Fruit fly (Drosophila melanogaster) whole organism, prepupa: ENCODE data around the gene CG6126.

Experiments
- Blimp-1 ChIP-seq: fragments of 200-800 bp; sonication (Bioruptor generic); optimal IDR thresholded peaks from 3 replicates; lab custom pipeline; 2017; ENCODE audit warnings: missing biosample characterization, missing genetic modification characterization, mild to moderate bottlenecking, moderate library complexity, missing genetic modification reagents
- CG10669 ChIP-seq: fragments of 200-800 bp; sonication (Bioruptor generic); optimal IDR thresholded peaks from 3 replicates; lab custom pipeline; 2018; ENCODE audit warnings: missing biosample characterization, mild to moderate bottlenecking, missing genetic modification characterization, moderate library complexity
- CG11294 ChIP-seq: fragments of 200-800 bp; sonication (Bioruptor generic); IDR thresholded peaks from 2 replicates; pipeline ENCODE4 v1.3.6; 2022; ENCODE audit warnings: missing biosample characterization, missing genetic modification characterization
- CG11762 ChIP-seq: fragments of 200-800 bp; sonication (Bioruptor generic); optimal IDR thresholded peaks from 3 replicates; lab custom pipeline; 2016; ENCODE audit warnings: missing biosample characterization, missing genetic modification characterization; ENCODE audit not compliant: insufficient read depth
- CG11902 ChIP-seq: fragments of 200-800 bp; sonication (Bioruptor generic); optimal IDR thresholded peaks from 3 replicates; lab custom pipeline; 2016; ENCODE audit warnings: missing biosample characterization, missing genetic modification characterization
- CG15336 ChIP-seq: fragments of 200-800 bp; sonication (Bioruptor generic); IDR thresholded peaks from 2 replicates; pipeline ENCODE4 v1.3.6; 2022; ENCODE audit warnings: missing biosample characterization, missing genetic modification characterization
- CG1621 ChIP-seq: fragments of 200-800 bp; sonication (Bioruptor generic); optimal IDR thresholded peaks from 3 replicates; lab custom pipeline; 2018; ENCODE audit warnings: missing biosample characterization, mild to moderate bottlenecking, missing genetic modification characterization
- CG16779 ChIP-seq: fragments of 200-800 bp; sonication (Bioruptor generic); optimal IDR thresholded peaks from 3 replicates; lab custom pipeline; 2017; ENCODE audit warnings: missing biosample characterization, mild to moderate bottlenecking, missing genetic modification characterization
- CG3032 ChIP-seq: fragments of 200-800 bp; optimal IDR thresholded peaks from 2 replicates; lab custom pipeline; 2019; ENCODE audit warnings: missing biosample characterization, mild to moderate bottlenecking, missing genetic modification characterization, moderate library complexity
- CG31627 ChIP-seq: fragments of 200-800 bp; sonication (Bioruptor generic); optimal IDR thresholded peaks from 3 replicates; lab custom pipeline; 2016; ENCODE audit warnings: missing biosample characterization, missing genetic modification characterization
- CG32006 ChIP-seq: fragments of 200-800 bp; sonication (Bioruptor generic); optimal IDR thresholded peaks from 3 replicates; lab custom pipeline; 2017; ENCODE audit warnings: missing biosample characterization, mild to moderate bottlenecking, missing genetic modification characterization
- CG34406 ChIP-seq: fragments of 200-800 bp; sonication (Bioruptor generic); optimal IDR thresholded peaks from 3 replicates; lab custom pipeline; 2016; ENCODE audit warnings: missing biosample characterization, missing genetic modification characterization
- CG6163 ChIP-seq: fragments of 200-800 bp; sonication (Bioruptor generic); IDR thresholded peaks from 3 replicates; pipeline ENCODE4 v1.3.6; 2022; ENCODE audit warnings: missing biosample characterization, missing genetic modification characterization
- CG6276 ChIP-seq: fragments of 200-800 bp; sonication (Bioruptor generic); optimal IDR thresholded peaks from 2 replicates; lab custom pipeline; 2017; ENCODE audit warnings: missing biosample characterization, mild to moderate bottlenecking, missing genetic modification characterization
- CG6792 ChIP-seq: fragments of 200-800 bp; sonication (Bioruptor generic); optimal IDR thresholded peaks from 3 replicates; lab custom pipeline; 2016; ENCODE audit warnings: missing biosample characterization, missing genetic modification characterization
- CG6808 ChIP-seq: fragments of 200-800 bp; sonication (Bioruptor generic); optimal IDR thresholded peaks from 3 replicates; lab custom pipeline; 2017; ENCODE audit warnings: missing biosample characterization, missing genetic modification characterization, mild to moderate bottlenecking, moderate library complexity, missing genetic modification reagents
- CG7368 ChIP-seq: fragments of 200-800 bp; sonication (Bioruptor generic); optimal IDR thresholded peaks from 3 replicates; lab custom pipeline; 2016; ENCODE audit warnings: missing biosample characterization, missing genetic modification characterization
- CG8319 ChIP-seq: fragments of 200-800 bp; sonication (Bioruptor generic); optimal IDR thresholded peaks from 3 replicates; lab custom pipeline; 2016; ENCODE audit warnings: missing biosample characterization, missing genetic modification characterization
- CG8632 ChIP-seq: fragments of 200-800 bp; sonication (Bioruptor generic); optimal IDR thresholded peaks from 3 replicates; lab custom pipeline; 2016; ENCODE audit warnings: missing biosample characterization, missing genetic modification characterization
- CG9139 ChIP-seq: fragments of 200-800 bp; sonication (Bioruptor generic); optimal IDR thresholded peaks from 3 replicates; lab custom pipeline; 2017; ENCODE audit warnings: missing biosample characterization, mild to moderate bottlenecking, missing genetic modification characterization
- Eip75B ChIP-seq: fragments of 200-800 bp; sonication (Bioruptor generic); optimal IDR thresholded peaks from 3 replicates; lab custom pipeline; 2016; ENCODE audit warnings: missing biosample characterization, missing genetic modification characterization
- Eip78C ChIP-seq: fragments of 200-800 bp; sonication (Bioruptor generic); peaks from one replicate; lab custom pipeline; 2016; ENCODE audit warnings: missing biosample characterization, missing genetic modification characterization
- Ets21C ChIP-seq: fragments of 200-800 bp; sonication (Bioruptor generic); optimal IDR thresholded peaks from 3 replicates; lab custom pipeline; 2016; ENCODE audit warnings: missing biosample characterization, missing genetic modification characterization
- Ets96B ChIP-seq: fragments of 200-800 bp; optimal IDR thresholded peaks from 2 replicates; lab custom pipeline; 2019; ENCODE audit warnings: missing biosample characterization, mild to moderate bottlenecking, missing genetic modification characterization, moderate library complexity
- Hr38 ChIP-seq: sonication (Bioruptor generic); optimal IDR thresholded peaks from 2 replicates; lab custom pipeline; 2016; ENCODE audit warnings: missing biosample characterization, missing genetic modification characterization
- Hr39 ChIP-seq: fragments of 200-800 bp; sonication (Bioruptor generic); optimal IDR thresholded peaks from 2 replicates; lab custom pipeline; 2016; ENCODE audit warnings: missing biosample characterization, missing genetic modification characterization
- Hr4 ChIP-seq: fragments of 200-800 bp; sonication (Bioruptor generic); optimal IDR thresholded peaks from 3 replicates; lab custom pipeline; 2016; ENCODE audit warnings: missing biosample characterization, missing genetic modification characterization
- Lpt ChIP-seq: fragments of 200-800 bp; sonication (Bioruptor generic); optimal IDR thresholded peaks from 3 replicates; lab custom pipeline; 2016; ENCODE audit warnings: missing biosample characterization, missing genetic modification characterization
- Met ChIP-seq: fragments of 200-800 bp; sonication (Bioruptor generic); optimal IDR thresholded peaks from 3 replicates; lab custom pipeline; 2016; ENCODE audit warnings: missing biosample characterization, missing genetic modification characterization
- OdsH ChIP-seq: fragments of 200-800 bp; sonication (Bioruptor generic); optimal IDR thresholded peaks from 3 replicates; lab custom pipeline; 2016; ENCODE audit warnings: missing biosample characterization, missing genetic modification characterization
- Sox102F ChIP-seq: fragments of 200-800 bp; sonication (Bioruptor generic); optimal IDR thresholded peaks from 2 replicates; lab custom pipeline; 2016; ENCODE audit warnings: missing biosample characterization, mild to moderate bottlenecking, missing genetic modification characterization
- achi ChIP-seq: fragments of 200-800 bp; sonication (Bioruptor generic); optimal IDR thresholded peaks from 3 replicates; lab custom pipeline; 2016; ENCODE audit warnings: missing biosample characterization, missing genetic modification characterization
- cyc ChIP-seq: fragments of 200-800 bp; sonication (Bioruptor generic); optimal IDR thresholded peaks from 3 replicates; lab custom pipeline; 2016; ENCODE audit warnings: missing biosample characterization, missing genetic modification characterization
- dac ChIP-seq: fragments of 200-800 bp; sonication (Bioruptor generic); optimal IDR thresholded peaks from 2 replicates; lab custom pipeline; 2017; ENCODE audit warnings: missing biosample characterization, mild to moderate bottlenecking, missing genetic modification characterization
- dsx ChIP-seq: fragments of 200-800 bp; optimal IDR thresholded peaks from 3 replicates; lab custom pipeline; 2019; ENCODE audit warnings: missing biosample characterization, mild to moderate bottlenecking, missing genetic modification characterization, moderate library complexity; ENCODE audit not compliant: poor library complexity, severe bottlenecking
- eg ChIP-seq: fragments of 200-800 bp; sonication (Bioruptor generic); IDR thresholded peaks from 3 replicates; pipeline ENCODE4 v1.3.6; 2022; ENCODE audit warnings: missing biosample characterization, missing genetic modification characterization
- esn ChIP-seq: fragments of 200-800 bp; sonication (Bioruptor generic); optimal IDR thresholded peaks from 2 replicates; lab custom pipeline; 2016; ENCODE audit warnings: missing biosample characterization, mild to moderate bottlenecking, missing genetic modification characterization, moderate library complexity
- fd59A ChIP-seq: fragments of 200-800 bp; sonication (Bioruptor generic); optimal IDR thresholded peaks from 2 replicates; lab custom pipeline; 2017; ENCODE audit warnings: missing biosample characterization, mild to moderate bottlenecking, missing genetic modification characterization, missing genetic modification reagents
- fd85E ChIP-seq: fragments of 200-800 bp; sonication (Bioruptor generic); optimal IDR thresholded peaks from 3 replicates; lab custom pipeline; 2016; ENCODE audit warnings: missing biosample characterization, missing genetic modification characterization
- lz ChIP-seq: fragments of 200-800 bp; sonication (Bioruptor generic); optimal IDR thresholded peaks from 3 replicates; lab custom pipeline; 2016; ENCODE audit warnings: missing biosample characterization, missing genetic modification characterization
- net ChIP-seq: fragments of 200-800 bp; sonication (Bioruptor generic); optimal IDR thresholded peaks from 3 replicates; lab custom pipeline; 2016; ENCODE audit warnings: missing biosample characterization, missing genetic modification characterization
- pdm3 ChIP-seq: fragments of 200-800 bp; sonication (Bioruptor generic); optimal IDR thresholded peaks from 3 replicates; lab custom pipeline; 2016; ENCODE audit warnings: missing biosample characterization, missing genetic modification characterization
- salr ChIP-seq, 2 experiments: fragments of 200-800 bp; sonication (Bioruptor generic); optimal IDR thresholded peaks; 3 replicates each; lab custom pipeline; 2016 to 2018; ENCODE audit warnings: missing biosample characterization in 2 of 2, missing genetic modification characterization in 2 of 2, mild to moderate bottlenecking in 1 of 2
- spab ChIP-seq: fragments of 200-800 bp; sonication (Bioruptor generic); optimal IDR thresholded peaks from 2 replicates; lab custom pipeline; 2017; ENCODE audit warnings: missing biosample characterization, mild to moderate bottlenecking, missing genetic modification characterization, missing genetic modification reagents
- ss ChIP-seq, 2 experiments: fragments of 200-800 bp; sonication (Bioruptor generic); optimal IDR thresholded peaks; 2 replicates in 1 of 2; 3 replicates in 1 of 2; lab custom pipeline; 2017 to 2018; ENCODE audit warnings: mild to moderate bottlenecking in 2 of 2, missing biosample characterization in 2 of 2, missing genetic modification characterization in 2 of 2, moderate library complexity in 1 of 2
- svp ChIP-seq: fragments of 200-800 bp; sonication (Bioruptor generic); peaks from one replicate; lab custom pipeline; 2016; ENCODE audit warnings: missing biosample characterization, missing genetic modification characterization

CG6126 gene

DNA sequence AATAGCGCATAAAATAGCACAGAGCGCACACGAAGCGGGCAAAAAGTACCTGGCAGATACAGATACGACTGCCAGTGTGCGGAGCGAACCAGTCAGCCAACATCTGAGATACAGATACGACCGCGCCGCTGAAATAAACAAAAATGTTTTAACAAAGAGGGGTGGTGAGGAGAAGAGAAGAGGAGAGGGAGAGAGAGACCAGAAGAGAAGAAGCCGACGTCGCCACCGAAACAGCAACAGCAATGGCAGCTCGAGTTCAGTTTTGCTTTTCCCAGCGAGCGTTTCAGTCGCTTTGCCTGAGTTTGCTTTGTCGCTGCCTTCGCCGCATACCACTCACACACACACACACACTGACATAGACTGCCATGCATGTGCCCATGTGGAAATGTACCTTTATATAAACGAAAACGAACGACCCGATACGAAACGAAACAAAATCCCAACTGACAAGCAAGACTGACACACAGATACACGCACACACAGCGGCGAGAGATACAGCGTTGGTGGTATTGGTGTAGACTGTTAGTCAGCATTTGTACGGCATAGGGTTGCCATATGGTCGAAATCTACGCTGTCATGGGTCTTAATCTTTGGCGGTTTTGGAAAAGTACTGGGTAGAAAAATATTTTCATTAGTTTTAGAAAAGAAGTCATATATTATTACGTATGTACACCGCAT lies 38.4 kb upstream of the CG6126 start (continued):
- TF ChIP-seq CG34406 (GFP tag; lab: Kevin White, UChicago) (peak; percentile 21), CG31627 (GFP tag; lab: Kevin White, UChicago) (peak; percentile 66), Blimp-1 (GFP tag; lab: Kevin White, UChicago) (no peak), pdm3 (GFP tag; lab: Kevin White, UChicago) (peak; percentile 56), Hr39 (GFP tag; lab: Kevin White, UChicago) (peak; percentile 71), lz (GFP tag; lab: Kevin White, UChicago) (peak; percentile 56), esn (GFP tag; lab: Kevin White, UChicago) (no peak), achi (GFP tag; lab: Kevin White, UChicago) (peak; percentile 41), cyc (GFP tag; lab: Kevin White, UChicago) (peak; percentile 50), CG8319 (GFP tag; lab: Kevin White, UChicago) (peak; percentile 8), CG3032 (peak; percentile 12), CG6808 (GFP tag; lab: Kevin White, UChicago) (no peak), eg (GFP tag; lab: Robert Waterston, UW) (no peak), CG7368 (GFP tag; lab: Kevin White, UChicago) (no peak), Hr38 (GFP tag; lab: Kevin White, UChicago) (no peak), Hr4 (GFP tag; lab: Kevin White, UChicago) (peak; percentile 56)

dm6 chr3R:16240478-16241101 lies 37.7 kb upstream of the CG6126 start:
- TF ChIP-seq CG6276 (no peak), Ets96B (tag; lab: Kevin White, UChicago) (no peak), fd85E (GFP tag; lab: Kevin White, UChicago) (no peak), CG11762 (GFP tag; lab: Kevin White, UChicago) (no peak), eg (GFP tag; lab: Robert Waterston, UW) (no peak), CG9139 (GFP tag; lab: Kevin White, UChicago) (no peak), Hr38 (GFP tag; lab: Kevin White, UChicago) (no peak), svp (peak; percentile 76), CG31627 (GFP tag; lab: Kevin White, UChicago) (no peak), CG32006 (GFP tag; lab: Kevin White, UChicago) (no peak), spab (GFP tag; lab: Kevin White, UChicago) (no peak), Eip78C (GFP tag; lab: Kevin White, UChicago) (peak; percentile 61), Sox102F (GFP tag; lab: Kevin White, UChicago) (no peak), CG11902 (GFP tag; lab: Kevin White, UChicago) (no peak), CG10669 (GFP tag; lab: Kevin White, UChicago) (no peak), fd59A (GFP tag; lab: Kevin White, UChicago) (no peak), Hr39 (GFP tag; lab: Kevin White, UChicago) (peak; percentile 27), CG6792 (no peak), dsx (GFP tag; lab: Kevin White, UChicago) (peak; percentile 37), Met (no peak), Eip75B (GFP tag; lab: Kevin White, UChicago) (no peak), CG6163 (GFP tag; lab: Robert Waterston, UW) (no peak), CG15336 (GFP tag; lab: Robert Waterston, UW) (no peak), OdsH (GFP tag; lab: Kevin White, UChicago) (no peak), CG11294 (GFP tag; lab: Robert Waterston, UW) (no peak), Ets21C (GFP tag; lab: Kevin White, UChicago) (no peak), Lpt (GFP tag; lab: Kevin White, UChicago) (no peak), CG8632 (GFP tag; lab: Kevin White, UChicago) (no peak), CG6808 (GFP tag; lab: Kevin White, UChicago) (no peak), lz (GFP tag; lab: Kevin White, UChicago) (peak; percentile 8), pdm3 (GFP tag; lab: Kevin White, UChicago) (no peak), dac (GFP tag; lab: Kevin White, UChicago) (no peak), cyc (GFP tag; lab: Kevin White, UChicago) (peak; percentile 36), CG16779 (no peak), CG1621 (tag; lab: Kevin White, UChicago) (peak; percentile 39), esn (GFP tag; lab: Kevin White, UChicago) (peak; percentile 36), CG34406 (GFP tag; lab: Kevin White, UChicago) (no peak), salr (GFP tag; optimal IDR thresholded peaks at IDR 0.05; lab: Kevin White, UChicago) (no peak), Blimp-1 (GFP tag; lab: Kevin White, UChicago) (no peak), ss (GFP tag; optimal IDR thresholded peaks at IDR 0.05; lab: Kevin White, UChicago) (peak in 1 of 2 experiments; percentile 18), net (GFP tag; lab: Kevin White, UChicago) (no peak)
